Worm (Caenorhabditis elegans) whole organism, young adult: ENCODE results near the gene taf-8.

ENCODE experiments used
- B0019.2 ChIP-seq: fragments of 200-800 bp; sonication (Bioruptor generic); conservative IDR thresholded peaks from 2 replicates; pipeline ENCODE4 v1.3.6; 2022; ENCODE audit warnings: missing genetic modification reagents, missing genetic modification characterization, missing compliant biosample characterization
- B0035.1 ChIP-seq: sonication (generic microtip); optimal IDR thresholded peaks from 2 replicates; lab custom pipeline; 2016; ENCODE audit warnings: missing genetic modification characterization, mild to moderate bottlenecking, missing compliant biosample characterization, missing genotype, missing genetic modification reagents
- B0261.1 ChIP-seq: sonication (generic microtip); optimal IDR thresholded peaks from 2 replicates; lab custom pipeline; 2016; ENCODE audit warnings: mild to moderate bottlenecking, missing genetic modification characterization, moderate library complexity, missing compliant biosample characterization
- C06A6.2 ChIP-seq: fragments of 200-800 bp; sonication (Bioruptor generic); conservative IDR thresholded peaks from 2 replicates; pipeline ENCODE4 v1.3.6; 2022; ENCODE audit warnings: missing genetic modification characterization, missing compliant biosample characterization
- C17E4.6 ChIP-seq: fragments of 200-800 bp; sonication (Bioruptor generic); IDR thresholded peaks from 2 replicates; pipeline ENCODE4 v1.3.6; 2022; ENCODE audit warnings: missing genetic modification reagents, missing genetic modification characterization, missing compliant biosample characterization
- F10E7.11 ChIP-seq: sonication (generic microtip); optimal IDR thresholded peaks from 2 replicates; lab custom pipeline; 2017; ENCODE audit warnings: mild to moderate bottlenecking, missing genetic modification characterization, moderate library complexity, missing compliant biosample characterization
- F33H1.4 ChIP-seq: fragments of 200-800 bp; sonication (Bioruptor generic); IDR thresholded peaks from 2 replicates; pipeline ENCODE4 v1.3.6; 2022; ENCODE audit warnings: missing genetic modification reagents, missing genetic modification characterization, missing compliant biosample characterization
- F55B11.4 ChIP-seq: sonication (generic microtip); optimal IDR thresholded peaks from 2 replicates; lab custom pipeline; 2016; ENCODE audit warnings: missing compliant biosample characterization, missing genetic modification characterization, borderline replicate concordance; ENCODE audit not compliant: insufficient read depth
- F57C9.4 ChIP-seq: sonication (generic microtip); optimal IDR thresholded peaks from 2 replicates; lab custom pipeline; 2017; ENCODE audit warnings: mild to moderate bottlenecking, missing genetic modification characterization, missing compliant biosample characterization
- Y79H2A.3 ChIP-seq: fragments of 200-800 bp; sonication (Bioruptor generic); conservative IDR thresholded peaks from 2 replicates; pipeline ENCODE4 v1.3.6; 2022; ENCODE audit warnings: missing genetic modification reagents, missing genetic modification characterization, missing compliant biosample characterization
- bed-2 ChIP-seq: fragments of 200-800 bp; sonication (Bioruptor generic); IDR thresholded peaks from 2 replicates; pipeline ENCODE4 v1.3.6; 2022; ENCODE audit warnings: missing genetic modification reagents, missing genetic modification characterization, missing compliant biosample characterization
- cebp-2 ChIP-seq: fragments of 200-800 bp; sonication (Bioruptor generic); IDR thresholded peaks from 2 replicates; pipeline ENCODE4 v1.3.6; 2022; ENCODE audit warnings: missing genetic modification characterization, missing compliant biosample characterization
- ceh-100 ChIP-seq: fragments of 200-800 bp; sonication (Bioruptor generic); IDR thresholded peaks from 2 replicates; pipeline ENCODE4 v1.3.6; 2022; ENCODE audit warnings: missing genetic modification reagents, missing genetic modification characterization, missing compliant biosample characterization
- ceh-58 ChIP-seq: fragments of 200-800 bp; sonication (Bioruptor generic); IDR thresholded peaks from 2 replicates; pipeline ENCODE4 v1.3.6; 2022; ENCODE audit warnings: missing genetic modification characterization, missing compliant biosample characterization
- ceh-91 ChIP-seq: fragments of 200-800 bp; sonication (Bioruptor generic); IDR thresholded peaks from 2 replicates; pipeline ENCODE4 v1.3.6; 2022; ENCODE audit warnings: missing genetic modification reagents, missing genetic modification characterization, missing compliant biosample characterization
- chd-7 ChIP-seq: sonication (generic microtip); optimal IDR thresholded peaks from 2 replicates; lab custom pipeline; 2016; ENCODE audit warnings: mild to moderate bottlenecking, missing genetic modification characterization, moderate library complexity, missing compliant biosample characterization
- dpff-1 ChIP-seq: sonication (generic microtip); optimal IDR thresholded peaks from 2 replicates; lab custom pipeline; 2017; ENCODE audit warnings: mild to moderate bottlenecking, missing genetic modification characterization, missing compliant biosample characterization
- efl-1 ChIP-seq: fragments of 150-350 bp; optimal IDR thresholded peaks from 2 replicates; lab custom pipeline; 2014; ENCODE audit warnings: missing biosample characterization, missing genetic modification reagents, missing genetic modification characterization
- egrh-3 ChIP-seq: fragments of 200-800 bp; sonication (Bioruptor generic); IDR thresholded peaks from 2 replicates; pipeline ENCODE4 v1.3.6; 2022; ENCODE audit warnings: missing genetic modification reagents, missing genetic modification characterization, missing compliant biosample characterization
- ekl-4 ChIP-seq: fragments of 200-800 bp; sonication (Bioruptor generic); IDR thresholded peaks from 2 replicates; pipeline ENCODE4 v1.3.6; 2022; ENCODE audit warnings: missing genetic modification reagents, missing genetic modification characterization, missing compliant biosample characterization
- ets-4 ChIP-seq: fragments of 200-800 bp; sonication (Bioruptor generic); optimal IDR thresholded peaks from 2 replicates; lab custom pipeline; 2018; ENCODE audit warnings: mild to moderate bottlenecking, missing genetic modification characterization, missing compliant biosample characterization
- him-1 ChIP-seq: sonication (generic microtip); optimal IDR thresholded peaks from 2 replicates; lab custom pipeline; 2016; ENCODE audit warnings: missing genotype, missing genetic modification reagents, missing genetic modification characterization, missing compliant biosample characterization
- hmg-1.2 ChIP-seq: fragments of 200-800 bp; sonication (Bioruptor generic); IDR thresholded peaks from 2 replicates; pipeline ENCODE4 v1.3.6; 2022; ENCODE audit warnings: missing genetic modification reagents, missing genetic modification characterization, missing compliant biosample characterization
- hmg-20 ChIP-seq: fragments of 200-800 bp; sonication (Bioruptor generic); IDR thresholded peaks from 2 replicates; pipeline ENCODE4 v1.3.6; 2022; ENCODE audit warnings: missing genetic modification reagents, missing genetic modification characterization, missing compliant biosample characterization
- hrde-1 ChIP-seq: sonication (generic microtip); optimal IDR thresholded peaks from 2 replicates; lab custom pipeline; 2016; ENCODE audit warnings: missing genetic modification characterization, mild to moderate bottlenecking, missing compliant biosample characterization, moderate library complexity, missing genotype, missing genetic modification reagents, borderline replicate concordance
- lin-35 ChIP-seq, 3 experiments: fragments of 150-350 bp in 2 of 3; sonication (generic microtip) in 1 of 3; optimal IDR thresholded peaks; 2 replicates each; lab custom pipeline; 2014 to 2018; ENCODE audit warnings: missing biosample characterization in 3 of 3, missing genetic modification characterization in 3 of 3, missing genetic modification reagents in 3 of 3
- lin-54 ChIP-seq: fragments of 200-800 bp; sonication (Bioruptor generic); optimal IDR thresholded peaks from 2 replicates; lab custom pipeline; 2018; ENCODE audit warnings: mild to moderate bottlenecking, missing genetic modification characterization, missing compliant biosample characterization
- lir-1 ChIP-seq: fragments of 200-800 bp; sonication (Bioruptor generic); conservative IDR thresholded peaks from 2 replicates; pipeline ENCODE4 v1.3.6; 2022; ENCODE audit warnings: missing genetic modification reagents, missing genetic modification characterization, missing compliant biosample characterization
- madf-10 ChIP-seq: sonication (generic microtip); optimal IDR thresholded peaks from 2 replicates; lab custom pipeline; 2016; ENCODE audit warnings: mild to moderate bottlenecking, missing genetic modification characterization, missing compliant biosample characterization
- mes-4 ChIP-seq: sonication (generic microtip); optimal IDR thresholded peaks from 2 replicates; lab custom pipeline; 2016; ENCODE audit warnings: missing genotype, missing genetic modification characterization, missing compliant biosample characterization
- mxl-1 ChIP-seq: sonication (generic microtip); optimal IDR thresholded peaks from 2 replicates; lab custom pipeline; 2016; ENCODE audit warnings: missing genetic modification characterization, missing compliant biosample characterization
- nfya-2 ChIP-seq: fragments of 200-800 bp; sonication (Bioruptor generic); IDR thresholded peaks from 2 replicates; pipeline ENCODE4 v1.3.6; 2022; ENCODE audit warnings: missing genetic modification reagents, missing genetic modification characterization, missing compliant biosample characterization
- nfyb-1 ChIP-seq: fragments of 200-800 bp; sonication (Bioruptor generic); IDR thresholded peaks from 2 replicates; pipeline ENCODE4 v1.3.6; 2022; ENCODE audit warnings: missing genetic modification reagents, missing genetic modification characterization, missing compliant biosample characterization
- nhr-120 ChIP-seq: fragments of 200-800 bp; sonication (Bioruptor generic); IDR thresholded peaks from 2 replicates; pipeline ENCODE4 v1.3.6; 2022; ENCODE audit warnings: missing genetic modification characterization, missing compliant biosample characterization
- nhr-27 ChIP-seq: fragments of 200-800 bp; sonication (Bioruptor generic); optimal IDR thresholded peaks from 2 replicates; lab custom pipeline; 2018; ENCODE audit warnings: mild to moderate bottlenecking, missing genetic modification characterization, moderate library complexity, missing compliant biosample characterization
- nhr-80 ChIP-seq: sonication (generic microtip); optimal IDR thresholded peaks from 2 replicates; lab custom pipeline; 2016; ENCODE audit warnings: missing genetic modification characterization, missing compliant biosample characterization
- nhr-90 ChIP-seq: sonication (generic microtip); optimal IDR thresholded peaks from 2 replicates; lab custom pipeline; 2016; ENCODE audit warnings: missing genotype, mild to moderate bottlenecking, missing genetic modification characterization, missing compliant biosample characterization
- pbrm-1 ChIP-seq: fragments of 200-800 bp; sonication (Bioruptor generic); IDR thresholded peaks from 2 replicates; pipeline ENCODE4 v1.3.6; 2022; ENCODE audit warnings: missing genetic modification reagents, missing genetic modification characterization, missing compliant biosample characterization
- sdz-38 ChIP-seq: sonication (generic microtip); optimal IDR thresholded peaks from 2 replicates; lab custom pipeline; 2016; ENCODE audit warnings: missing genotype, missing genetic modification characterization, missing compliant biosample characterization
- snpc-1.1 ChIP-seq: sonication (generic microtip); optimal IDR thresholded peaks from 2 replicates; lab custom pipeline; 2017; ENCODE audit warnings: missing genetic modification characterization, mild to moderate bottlenecking, missing compliant biosample characterization, antibody characterized with exemption, moderate library complexity, missing genotype, missing genetic modification reagents; ENCODE audit not compliant: insufficient read depth
- sptf-2 ChIP-seq: fragments of 200-800 bp; sonication (Bioruptor generic); optimal IDR thresholded peaks from 2 replicates; lab custom pipeline; 2018; ENCODE audit warnings: mild to moderate bottlenecking, missing genetic modification characterization, missing compliant biosample characterization
- tlf-1 ChIP-seq: fragments of 200-800 bp; sonication (Bioruptor generic); optimal IDR thresholded peaks from 2 replicates; lab custom pipeline; 2018; ENCODE audit warnings: mild to moderate bottlenecking, missing genetic modification characterization, missing compliant biosample characterization
- unc-62 ChIP-seq: fragments of 150-350 bp; optimal IDR thresholded peaks from 2 replicates; lab custom pipeline; 2014; ENCODE audit warnings: missing biosample characterization, missing genetic modification reagents, missing genetic modification characterization
- xnd-1 ChIP-seq: sonication (generic microtip); optimal IDR thresholded peaks from 2 replicates; lab custom pipeline; 2016; ENCODE audit warnings: missing genotype, missing genetic modification reagents, missing genetic modification characterization, missing compliant biosample characterization
- ztf-26 ChIP-seq: sonication (generic microtip); optimal IDR thresholded peaks from 2 replicates; lab custom pipeline; 2017; ENCODE audit warnings: missing genetic modification characterization, missing compliant biosample characterization
- ztf-28 ChIP-seq: fragments of 200-800 bp; sonication (Bioruptor generic); IDR thresholded peaks from 2 replicates; pipeline ENCODE4 v1.3.6; 2022; ENCODE audit warnings: missing genetic modification reagents, missing genetic modification characterization, missing compliant biosample characterization
- ztf-3 ChIP-seq: fragments of 200-800 bp; sonication (Bioruptor generic); optimal IDR thresholded peaks from 2 replicates; lab custom pipeline; 2018; ENCODE audit warnings: mild to moderate bottlenecking, missing genetic modification characterization, missing compliant biosample characterization

The taf-8 gene

DNA sequence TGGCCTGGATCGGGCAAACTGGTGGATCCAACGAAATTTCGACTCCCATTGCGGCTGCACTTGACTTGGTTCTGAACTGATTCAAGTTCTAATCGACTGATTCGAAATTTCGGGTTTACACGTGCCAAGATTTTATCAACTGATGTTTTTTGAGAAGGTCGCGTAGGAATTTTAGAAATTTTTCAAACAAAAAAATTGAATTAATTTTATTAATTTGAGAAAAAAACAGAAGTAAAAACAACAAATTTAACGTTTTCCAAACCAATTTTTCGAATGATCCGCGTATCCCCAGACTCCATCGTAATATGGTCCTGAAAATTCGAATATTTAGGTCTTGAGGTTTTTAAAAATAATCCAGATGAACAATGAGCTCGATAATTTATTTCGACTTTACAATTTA, 16.2 kb upstream of the taf-8 start, which contains the start of gene ZK1307.3:
Gene ZK1307.3, minus strand, starts transcription at position 101 of the 400 bp plus-strand sequence.
- TF ChIP-seq ekl-4 (GFP tag; lab: Robert Waterston, UW) (no peak), hrde-1 (tag; lab: Kevin White, UChicago) (no peak), C17E4.6 (no peak), egrh-3 (GFP tag; lab: Robert Waterston, UW) (no peak), him-1 (tag; lab: Kevin White, UChicago) (no peak), ets-4 (GFP tag; lab: Kevin White, UChicago) (no peak), tlf-1 (GFP tag; lab: Kevin White, UChicago) (no peak), nhr-80 (tag; lab: Kevin White, UChicago) (no peak), mes-4 (no peak), C06A6.2 (no peak), ztf-26 (tag; lab: Kevin White, UChicago) (no peak), F33H1.4 (no peak), F57C9.4 (tag; lab: Kevin White, UChicago) (no peak), B0261.1 (tag; lab: Kevin White, UChicago) (no peak), B0035.1 (tag; lab: Kevin White, UChicago) (no peak), ceh-91 (no peak)

DNA sequence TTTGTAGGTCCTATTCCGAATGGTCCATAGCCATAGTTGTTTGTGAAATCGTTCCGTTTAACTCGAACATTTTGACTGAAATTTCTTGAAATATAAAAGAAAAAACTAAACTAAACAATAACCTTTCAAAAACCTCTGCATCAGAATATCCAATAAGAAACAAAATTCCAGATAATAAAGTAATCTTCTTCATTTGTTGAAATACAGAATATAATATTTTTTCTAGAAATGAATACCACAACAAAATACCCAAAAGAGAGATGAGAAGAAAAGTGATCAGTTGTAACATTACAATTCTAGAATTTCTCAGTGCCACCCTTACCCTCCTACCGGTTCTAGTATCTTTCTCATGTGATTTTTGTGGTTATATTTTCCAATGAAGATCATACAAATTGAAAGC, 15.4 kb upstream of the taf-8 start, which contains the start of gene ZK1307.2:
Gene ZK1307.2, minus strand, starts transcription at position 274 of the 400 bp plus-strand sequence.
- TF ChIP-seq unc-62: no peak
- TF ChIP-seq F55B11.4 (tag; lab: Kevin White, UChicago): no peak
- TF ChIP-seq cebp-2: no peak
- no peak for TF ChIP-seq madf-10
- TF ChIP-seq lin-35 (GFP tag; optimal IDR thresholded peaks at IDR 0.05; lab: Kevin White, UChicago): no peak
- TF ChIP-seq bed-2 (GFP tag; lab: Robert Waterston, UW): no peak
- TF ChIP-seq ztf-3 (GFP tag; lab: Kevin White, UChicago): no peak
- no peak for TF ChIP-seq ceh-100 (GFP tag; lab: Robert Waterston, UW)
- no peak for TF ChIP-seq efl-1 (GFP tag; lab: Kevin White, UChicago)
- TF ChIP-seq nhr-120 (GFP tag; lab: Robert Waterston, UW): no peak
- no peak for TF ChIP-seq egrh-3 (GFP tag; lab: Robert Waterston, UW)
- no peak for TF ChIP-seq xnd-1 (tag; lab: Kevin White, UChicago)
- TF ChIP-seq ztf-28 (GFP tag; lab: Robert Waterston, UW): no peak
- TF ChIP-seq Y79H2A.3: no peak
- TF ChIP-seq lir-1 (GFP tag; lab: Robert Waterston, UW): no peak
- no peak for TF ChIP-seq snpc-1.1 (tag; lab: Kevin White, UChicago)
- no peak for TF ChIP-seq hmg-1.2
- no peak for TF ChIP-seq nhr-90 (tag; lab: Kevin White, UChicago)

DNA sequence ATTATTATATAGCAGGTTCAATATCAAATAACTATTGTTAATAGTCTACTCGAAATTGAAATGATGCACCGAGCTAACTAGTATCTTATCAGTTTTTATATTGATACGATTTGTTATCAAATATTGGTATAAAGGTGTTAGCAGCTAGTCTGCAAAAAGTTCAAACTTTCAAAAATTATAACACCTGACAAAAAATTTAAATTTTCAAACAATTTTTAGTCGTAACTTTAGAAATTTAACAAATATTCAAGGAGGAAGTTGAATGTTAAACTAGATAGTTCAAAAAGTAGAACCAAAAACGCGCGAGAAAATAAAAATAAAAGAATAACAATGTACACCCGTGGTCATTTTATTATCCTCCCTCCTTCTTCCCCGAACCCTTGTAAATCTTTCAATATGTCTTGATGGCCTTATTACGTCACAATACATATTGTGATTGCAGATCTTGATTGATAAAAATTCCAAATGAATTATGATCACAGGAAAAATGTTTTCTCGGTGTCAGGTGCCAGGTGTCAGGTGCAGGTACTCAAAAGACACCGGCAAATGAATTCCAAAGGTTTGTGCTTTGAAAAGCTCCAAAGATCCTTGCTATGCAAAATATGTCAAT, 13.5 kb upstream of the taf-8 start, which contains the start of gene ZK1307.1:
Gene ZK1307.1, minus strand, starts transcription at position 51 of the 610 bp plus-strand sequence.
- TF ChIP-seq pbrm-1: no peak
- TF ChIP-seq lin-35 (GFP tag; optimal IDR thresholded peaks at IDR 0.05; lab: Kevin White, UChicago): no peak
- TF ChIP-seq nfyb-1 (GFP tag; lab: Robert Waterston, UW): no peak
- no peak for TF ChIP-seq hmg-20 (GFP tag; lab: Robert Waterston, UW)
- TF ChIP-seq F10E7.11 (tag; lab: Kevin White, UChicago): no peak
- no peak for TF ChIP-seq dpff-1
- TF ChIP-seq nhr-27 (tag; lab: Kevin White, UChicago): no peak
- TF ChIP-seq mxl-1 (tag; lab: Kevin White, UChicago): no peak
- TF ChIP-seq chd-7 (tag; lab: Kevin White, UChicago): no peak
- TF ChIP-seq xnd-1 (tag; lab: Kevin White, UChicago): no peak
- no peak for TF ChIP-seq sptf-2 (GFP tag; lab: Kevin White, UChicago)
- TF ChIP-seq B0019.2 (GFP tag; lab: Robert Waterston, UW): no peak
- no peak for TF ChIP-seq ceh-58 (GFP tag; lab: Robert Waterston, UW)
- TF ChIP-seq lin-54 (GFP tag; lab: Kevin White, UChicago): no peak
- no peak for TF ChIP-seq egrh-3 (GFP tag; lab: Robert Waterston, UW)
- TF ChIP-seq sdz-38 (tag; lab: Kevin White, UChicago): no peak
- no peak for TF ChIP-seq nfya-2
